Worm (Caenorhabditis elegans) whole organism, young adult: ENCODE data around the gene F59B10.2.

Experiments
- C06A6.2 ChIP-seq: fragments of 200-800 bp; sonication (Bioruptor generic); conservative IDR thresholded peaks from 2 replicates; pipeline ENCODE4 v1.3.6; 2022; ENCODE audit warnings: missing genetic modification characterization, missing compliant biosample characterization
- F22D6.2 ChIP-seq: sonication (generic microtip); optimal IDR thresholded peaks from 2 replicates; lab custom pipeline; 2016; ENCODE audit warnings: mild to moderate bottlenecking, missing genetic modification characterization, missing compliant biosample characterization
- F33H1.4 ChIP-seq: fragments of 200-800 bp; sonication (Bioruptor generic); IDR thresholded peaks from 2 replicates; pipeline ENCODE4 v1.3.6; 2022; ENCODE audit warnings: missing genetic modification reagents, missing genetic modification characterization, missing compliant biosample characterization
- F52B5.7 ChIP-seq: sonication (generic microtip); optimal IDR thresholded peaks from 2 replicates; lab custom pipeline; 2016; ENCODE audit warnings: mild to moderate bottlenecking, missing genetic modification characterization, missing compliant biosample characterization
- F57A8.1 ChIP-seq: fragments of 200-800 bp; sonication (Bioruptor generic); optimal IDR thresholded peaks from 2 replicates; lab custom pipeline; 2018; ENCODE audit warnings: mild to moderate bottlenecking, missing genetic modification characterization, moderate library complexity, missing compliant biosample characterization
- F57C9.4 ChIP-seq: sonication (generic microtip); optimal IDR thresholded peaks from 2 replicates; lab custom pipeline; 2017; ENCODE audit warnings: mild to moderate bottlenecking, missing genetic modification characterization, missing compliant biosample characterization
- Y53F4B.3 ChIP-seq: fragments of 200-800 bp; sonication (Bioruptor generic); IDR thresholded peaks from 2 replicates; pipeline ENCODE4 v1.3.6; 2022; ENCODE audit warnings: missing genetic modification reagents, missing genetic modification characterization, missing compliant biosample characterization
- Y56A3A.18 ChIP-seq: fragments of 200-800 bp; sonication (Bioruptor generic); IDR thresholded peaks from 2 replicates; pipeline ENCODE4 v1.3.6; 2022; ENCODE audit warnings: missing genetic modification reagents, missing genetic modification characterization, missing compliant biosample characterization
- Y67H2A.10 ChIP-seq: fragments of 200-800 bp; sonication (Bioruptor generic); conservative IDR thresholded peaks from 2 replicates; pipeline ENCODE4 v1.3.6; 2022; ENCODE audit warnings: missing genetic modification reagents, missing genetic modification characterization, missing compliant biosample characterization
- Y79H2A.3 ChIP-seq: fragments of 200-800 bp; sonication (Bioruptor generic); conservative IDR thresholded peaks from 2 replicates; pipeline ENCODE4 v1.3.6; 2022; ENCODE audit warnings: missing genetic modification reagents, missing genetic modification characterization, missing compliant biosample characterization
- akir-1 ChIP-seq: fragments of 200-800 bp; sonication (Bioruptor generic); optimal IDR thresholded peaks from 2 replicates; lab custom pipeline; 2018; ENCODE audit warnings: mild to moderate bottlenecking, missing genetic modification characterization, moderate library complexity, missing compliant biosample characterization
- aptf-3 ChIP-seq: fragments of 200-800 bp; sonication (Bioruptor generic); IDR thresholded peaks from 2 replicates; pipeline ENCODE4 v1.3.6; 2022; ENCODE audit warnings: missing genetic modification characterization, missing compliant biosample characterization
- atf-7 ChIP-seq: sonication (generic microtip); optimal IDR thresholded peaks from 2 replicates; lab custom pipeline; 2017; ENCODE audit warnings: mild to moderate bottlenecking, missing genetic modification characterization, missing compliant biosample characterization
- cebp-1 ChIP-seq, 2 experiments: fragments of 200-800 bp in 1 of 2; sonication (Bioruptor generic) in 1 of 2; sonication (generic microtip) in 1 of 2; IDR thresholded peaks in 1 of 2; optimal IDR thresholded peaks in 1 of 2; 2 replicates each; pipeline versions ENCODE4 v1.3.6 to Lab custom; 2017 to 2022; ENCODE audit warnings: missing compliant biosample characterization in 2 of 2, missing genetic modification characterization in 2 of 2, mild to moderate bottlenecking in 1 of 2, missing genetic modification reagents in 1 of 2, moderate library complexity in 1 of 2
- cebp-2 ChIP-seq: fragments of 200-800 bp; sonication (Bioruptor generic); IDR thresholded peaks from 2 replicates; pipeline ENCODE4 v1.3.6; 2022; ENCODE audit warnings: missing genetic modification characterization, missing compliant biosample characterization
- ceh-40 ChIP-seq: fragments of 200-800 bp; sonication (Bioruptor generic); IDR thresholded peaks from 2 replicates; pipeline ENCODE4 v1.3.6; 2022; ENCODE audit warnings: missing genetic modification characterization, missing compliant biosample characterization
- ceh-79 ChIP-seq: sonication (generic microtip); optimal IDR thresholded peaks from 2 replicates; lab custom pipeline; 2017; ENCODE audit warnings: mild to moderate bottlenecking, missing genetic modification characterization, missing compliant biosample characterization
- ceh-91 ChIP-seq: fragments of 200-800 bp; sonication (Bioruptor generic); IDR thresholded peaks from 2 replicates; pipeline ENCODE4 v1.3.6; 2022; ENCODE audit warnings: missing genetic modification reagents, missing genetic modification characterization, missing compliant biosample characterization
- dox-1 ChIP-seq: fragments of 200-800 bp; sonication (Bioruptor generic); IDR thresholded peaks from 2 replicates; pipeline ENCODE4 v1.3.6; 2022; ENCODE audit warnings: missing genetic modification reagents, missing genetic modification characterization, missing compliant biosample characterization
- dpff-1 ChIP-seq: sonication (generic microtip); optimal IDR thresholded peaks from 2 replicates; lab custom pipeline; 2017; ENCODE audit warnings: mild to moderate bottlenecking, missing genetic modification characterization, missing compliant biosample characterization
- dpl-1 ChIP-seq: fragments of 150-350 bp; optimal IDR thresholded peaks from 2 replicates; lab custom pipeline; 2014; ENCODE audit warnings: missing biosample characterization, missing genetic modification reagents, missing genetic modification characterization
- egrh-3 ChIP-seq: fragments of 200-800 bp; sonication (Bioruptor generic); IDR thresholded peaks from 2 replicates; pipeline ENCODE4 v1.3.6; 2022; ENCODE audit warnings: missing genetic modification reagents, missing genetic modification characterization, missing compliant biosample characterization
- hmg-1.2 ChIP-seq: fragments of 200-800 bp; sonication (Bioruptor generic); IDR thresholded peaks from 2 replicates; pipeline ENCODE4 v1.3.6; 2022; ENCODE audit warnings: missing genetic modification reagents, missing genetic modification characterization, missing compliant biosample characterization
- hrde-1 ChIP-seq: sonication (generic microtip); optimal IDR thresholded peaks from 2 replicates; lab custom pipeline; 2016; ENCODE audit warnings: missing genetic modification characterization, mild to moderate bottlenecking, missing compliant biosample characterization, moderate library complexity, missing genotype, missing genetic modification reagents, borderline replicate concordance
- lag-1 ChIP-seq: fragments of 200-800 bp; sonication (Bioruptor generic); IDR thresholded peaks from 2 replicates; pipeline ENCODE4 v1.3.6; 2022; ENCODE audit warnings: missing genetic modification reagents, missing genetic modification characterization, missing compliant biosample characterization
- lin-35 ChIP-seq, 3 experiments: fragments of 150-350 bp in 2 of 3; sonication (generic microtip) in 1 of 3; optimal IDR thresholded peaks; 2 replicates each; lab custom pipeline; 2014 to 2018; ENCODE audit warnings: missing biosample characterization in 3 of 3, missing genetic modification characterization in 3 of 3, missing genetic modification reagents in 3 of 3
- lin-40 ChIP-seq: sonication (generic microtip); optimal IDR thresholded peaks from 2 replicates; lab custom pipeline; 2016; ENCODE audit warnings: missing genetic modification characterization, mild to moderate bottlenecking, missing compliant biosample characterization, missing genotype, missing genetic modification reagents
- lir-1 ChIP-seq: fragments of 200-800 bp; sonication (Bioruptor generic); conservative IDR thresholded peaks from 2 replicates; pipeline ENCODE4 v1.3.6; 2022; ENCODE audit warnings: missing genetic modification reagents, missing genetic modification characterization, missing compliant biosample characterization
- madf-3 ChIP-seq: fragments of 200-800 bp; sonication (Bioruptor generic); IDR thresholded peaks from 2 replicates; pipeline ENCODE4 v1.3.6; 2022; ENCODE audit warnings: missing genetic modification reagents, missing genetic modification characterization, missing compliant biosample characterization
- madf-6 ChIP-seq: fragments of 200-800 bp; sonication (Bioruptor generic); IDR thresholded peaks from 2 replicates; pipeline ENCODE4 v1.3.6; 2022; ENCODE audit warnings: missing genetic modification reagents, missing genetic modification characterization, missing compliant biosample characterization
- mcd-1 ChIP-seq: fragments of 200-800 bp; sonication (Bioruptor generic); IDR thresholded peaks from 2 replicates; pipeline ENCODE4 v1.3.6; 2022; ENCODE audit warnings: missing genetic modification reagents, missing genetic modification characterization, missing compliant biosample characterization
- nhr-179 ChIP-seq: sonication (generic microtip); optimal IDR thresholded peaks from 2 replicates; lab custom pipeline; 2016; ENCODE audit warnings: mild to moderate bottlenecking, missing genetic modification characterization, missing compliant biosample characterization
- rcor-1 ChIP-seq: fragments of 200-800 bp; sonication (Bioruptor generic); IDR thresholded peaks from 2 replicates; pipeline ENCODE4 v1.3.6; 2022; ENCODE audit warnings: missing genetic modification reagents, missing genetic modification characterization, missing compliant biosample characterization
- rec-8 ChIP-seq, 2 experiments: sonication (generic microtip); optimal IDR thresholded peaks; 2 replicates each; lab custom pipeline; 2016; ENCODE audit warnings: mild to moderate bottlenecking in 2 of 2, missing genetic modification characterization in 2 of 2, missing genetic modification reagents in 2 of 2, missing genotype in 2 of 2, missing biosample characterization in 1 of 2, missing compliant biosample characterization in 1 of 2, moderate library complexity in 1 of 2
- sdz-38 ChIP-seq: sonication (generic microtip); optimal IDR thresholded peaks from 2 replicates; lab custom pipeline; 2016; ENCODE audit warnings: missing genotype, missing genetic modification characterization, missing compliant biosample characterization
- sptf-2 ChIP-seq: fragments of 200-800 bp; sonication (Bioruptor generic); optimal IDR thresholded peaks from 2 replicates; lab custom pipeline; 2018; ENCODE audit warnings: mild to moderate bottlenecking, missing genetic modification characterization, missing compliant biosample characterization
- unc-62 ChIP-seq: fragments of 150-350 bp; optimal IDR thresholded peaks from 2 replicates; lab custom pipeline; 2014; ENCODE audit warnings: missing biosample characterization, missing genetic modification reagents, missing genetic modification characterization
- ztf-22 ChIP-seq: fragments of 200-800 bp; sonication (Bioruptor generic); optimal IDR thresholded peaks from 2 replicates; lab custom pipeline; 2018; ENCODE audit warnings: mild to moderate bottlenecking, missing genetic modification characterization, moderate library complexity, missing compliant biosample characterization
- ztf-25 ChIP-seq: fragments of 200-800 bp; sonication (Bioruptor generic); IDR thresholded peaks from 2 replicates; pipeline ENCODE4 v1.3.6; 2022; ENCODE audit warnings: missing genetic modification reagents, missing genetic modification characterization, missing compliant biosample characterization

Gene F59B10.2

ce11 chrII:10507906-10508305 is 1.7 kb downstream of the F59B10.2 start:
- TF ChIP-seq mcd-1 (GFP tag; lab: Robert Waterston, UW) (no peak), atf-7 (tag; lab: Kevin White, UChicago) (no peak), madf-3 (GFP tag; lab: Robert Waterston, UW) (no peak), rec-8 (tag; optimal IDR thresholded peaks at IDR 0.05; lab: Kevin White, UChicago) (no peak), nhr-179 (tag; lab: Kevin White, UChicago) (no peak), madf-6 (no peak), sdz-38 (tag; lab: Kevin White, UChicago) (no peak), lin-40 (tag; lab: Kevin White, UChicago) (no peak), F52B5.7 (no peak), aptf-3 (GFP tag; lab: Robert Waterston, UW) (no peak), dpff-1 (tag; lab: Kevin White, UChicago) (no peak), C06A6.2 (GFP tag; lab: Robert Waterston, UW) (no peak), dox-1 (GFP tag; lab: Robert Waterston, UW) (no peak), cebp-1 (GFP tag; IDR thresholded peaks at IDR 0.05; lab: Robert Waterston, UW) (no peak), cebp-1 (tag; optimal IDR thresholded peaks at IDR 0.05; lab: Kevin White, UChicago) (no peak), lir-1 (GFP tag; lab: Robert Waterston, UW) (no peak), hrde-1 (no peak)

- TF ChIP-seq rcor-1 (GFP tag; lab: Robert Waterston, UW) (no peak), F57A8.1 (no peak), F33H1.4 (GFP tag; lab: Robert Waterston, UW) (no peak), Y67H2A.10 (no peak), Y53F4B.3 (no peak), F57C9.4 (tag; lab: Kevin White, UChicago) (no peak), sptf-2 (GFP tag; lab: Kevin White, UChicago) (no peak), unc-62 (GFP tag; lab: Kevin White, UChicago) (no peak), ceh-91 (GFP tag; lab: Robert Waterston, UW) (no peak), ceh-40 (no peak), egrh-3 (GFP tag; lab: Robert Waterston, UW) (no peak), Y56A3A.18 (GFP tag; lab: Robert Waterston, UW) (no peak), ztf-25 (GFP tag; lab: Robert Waterston, UW) (no peak), ztf-22 (GFP tag; lab: Kevin White, UChicago) (no peak), ceh-79 (tag; lab: Kevin White, UChicago) (no peak), akir-1 (GFP tag; lab: Kevin White, UChicago) (no peak), cebp-2 (GFP tag; lab: Robert Waterston, UW) (no peak), Y79H2A.3 (no peak)
- TF ChIP-seq, all 124 proteins: peak for 0
Observed at ce11 chrII:10505949-10506348, 3.7 kb downstream of the F59B10.2 start.

ce11 chrII:10504729-10505128 is 4.9 kb downstream of the F59B10.2 start:
- TF ChIP-seq F22D6.2 (no peak), dpl-1 (GFP tag; lab: Kevin White, UChicago) (no peak), hmg-1.2 (peak; percentile 17; the same call in 1 of the 2 replicates), lag-1 (GFP tag; lab: Robert Waterston, UW) (no peak), lin-35 (GFP tag; optimal IDR thresholded peaks at IDR 0.05; lab: Kevin White, UChicago) (no peak), egrh-3 (GFP tag; lab: Robert Waterston, UW) (no peak)
